Worm (Caenorhabditis elegans) whole organism, young adult: ENCODE measurements around the gene F13H10.1.
"Not testable (repeated sequence)": the region's sequence is repeated elsewhere in the genome, so short reads cannot be mapped to it uniquely, and the experiment has no call there.

Experiments
- C17E4.6 ChIP-seq: fragments of 200-800 bp; sonication (Bioruptor generic); IDR thresholded peaks from 2 replicates; pipeline ENCODE4 v1.3.6; 2022; ENCODE audit warnings: missing genetic modification reagents, missing genetic modification characterization, missing compliant biosample characterization
- Y95B8A.8 ChIP-seq: fragments of 200-800 bp; sonication (Bioruptor generic); IDR thresholded peaks from 2 replicates; pipeline ENCODE4 v1.3.6; 2022; ENCODE audit warnings: missing genetic modification reagents, missing genetic modification characterization, missing compliant biosample characterization
- dpff-1 ChIP-seq: sonication (generic microtip); optimal IDR thresholded peaks from 2 replicates; lab custom pipeline; 2017; ENCODE audit warnings: mild to moderate bottlenecking, missing genetic modification characterization, missing compliant biosample characterization
- ets-4 ChIP-seq: fragments of 200-800 bp; sonication (Bioruptor generic); optimal IDR thresholded peaks from 2 replicates; lab custom pipeline; 2018; ENCODE audit warnings: mild to moderate bottlenecking, missing genetic modification characterization, missing compliant biosample characterization

DNA sequence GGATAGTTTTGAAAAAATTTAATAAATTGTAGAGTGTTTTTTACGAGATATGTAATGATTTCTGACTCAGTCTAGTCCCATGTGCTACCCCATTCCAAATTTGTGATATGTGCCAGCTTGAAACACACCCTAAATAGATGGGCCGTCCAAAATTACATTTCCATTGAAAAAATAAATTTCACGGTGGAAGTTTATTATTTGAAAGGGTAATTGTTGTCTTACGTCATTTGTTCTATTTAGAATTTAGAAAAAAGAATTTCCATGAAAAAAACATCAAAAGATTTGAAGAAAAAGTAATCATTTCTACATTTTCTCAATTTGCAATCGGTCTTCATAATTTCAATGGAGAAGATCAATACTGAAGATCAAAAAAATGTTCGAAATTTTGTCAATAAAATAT is 49.4 kb upstream of the F13H10.1 start, which contains the start of gene Y69E1A.4:
- TF ChIP-seq dpff-1 (tag; lab: Kevin White, UChicago); C17E4.6; Y95B8A.8 (GFP tag; lab: Robert Waterston, UW); ets-4: not testable (repeated sequence)
